Worm (Caenorhabditis elegans) whole organism, L2 larva: ENCODE results near the gene F53G2.12.

Source experiments
- C34F6.9 ChIP-seq: fragments of 150-350 bp; optimal IDR thresholded peaks from 2 replicates; lab custom pipeline; 2014; ENCODE audit warnings: missing biosample characterization, missing genetic modification characterization
- F13H6.1 ChIP-seq: sonication (generic microtip); optimal IDR thresholded peaks from 2 replicates; lab custom pipeline; 2016; ENCODE audit warnings: missing genetic modification characterization, missing compliant biosample characterization
- R02D3.7 ChIP-seq: fragments of 150-350 bp; optimal IDR thresholded peaks from 2 replicates; lab custom pipeline; 2014; ENCODE audit warnings: missing biosample characterization, missing genetic modification characterization
- Y55F3AM.14 ChIP-seq: fragments of 200-800 bp; sonication (Bioruptor generic); optimal IDR thresholded peaks from 2 replicates; lab custom pipeline; 2018; ENCODE audit warnings: mild to moderate bottlenecking, missing genetic modification characterization, missing compliant biosample characterization
- ZK546.5 ChIP-seq: sonication (generic microtip); optimal IDR thresholded peaks from 2 replicates; lab custom pipeline; 2017; ENCODE audit warnings: missing biosample characterization, missing genetic modification characterization
- alr-1 ChIP-seq: fragments of 150-350 bp; optimal IDR thresholded peaks from 2 replicates; lab custom pipeline; 2014; ENCODE audit warnings: missing biosample characterization, missing genetic modification characterization
- aly-2 ChIP-seq: fragments of 150-350 bp; optimal IDR thresholded peaks from 2 replicates; lab custom pipeline; 2014; ENCODE audit warnings: missing biosample characterization, missing genetic modification characterization
- ama-1 ChIP-seq: fragments of 150-350 bp; optimal IDR thresholded peaks from 2 replicates; lab custom pipeline; 2018; ENCODE audit warnings: inconsistent platforms
- blmp-1 ChIP-seq: sonication (generic microtip); optimal IDR thresholded peaks from 2 replicates; lab custom pipeline; 2017; ENCODE audit warnings: missing genetic modification characterization, mild to moderate bottlenecking, missing compliant biosample characterization, antibody characterized with exemption, moderate library complexity; ENCODE audit not compliant: insufficient read depth
- ceh-16 ChIP-seq: fragments of 150-350 bp; optimal IDR thresholded peaks from 2 replicates; lab custom pipeline; 2014; ENCODE audit warnings: missing biosample characterization, missing genetic modification characterization
- ceh-82 ChIP-seq: fragments of 150-350 bp; optimal IDR thresholded peaks from 2 replicates; lab custom pipeline; 2014; ENCODE audit warnings: missing biosample characterization, missing genetic modification characterization
- crh-2 ChIP-seq: sonication (generic microtip); optimal IDR thresholded peaks from 2 replicates; lab custom pipeline; 2017; ENCODE audit warnings: missing biosample characterization, missing genetic modification characterization
- dmd-4 ChIP-seq: sonication (generic microtip); optimal IDR thresholded peaks from 2 replicates; lab custom pipeline; 2017; ENCODE audit warnings: missing biosample characterization, missing genetic modification characterization
- egl-27 ChIP-seq: sonication (generic microtip); optimal IDR thresholded peaks from 3 replicates; lab custom pipeline; 2017; ENCODE audit warnings: missing biosample characterization, missing genetic modification reagents, missing genetic modification characterization
- elt-1 ChIP-seq: fragments of 150-350 bp; optimal IDR thresholded peaks from 2 replicates; lab custom pipeline; 2014; ENCODE audit warnings: missing biosample characterization, missing genetic modification characterization
- elt-3 ChIP-seq: sonication (generic microtip); optimal IDR thresholded peaks from 2 replicates; lab custom pipeline; 2017; ENCODE audit warnings: missing biosample characterization, missing genetic modification characterization
- fos-1 ChIP-seq: fragments of 150-350 bp; optimal IDR thresholded peaks from 2 replicates; lab custom pipeline; 2014; ENCODE audit warnings: missing biosample characterization, missing genetic modification characterization
- gmeb-1 ChIP-seq: fragments of 150-350 bp; optimal IDR thresholded peaks from 2 replicates; lab custom pipeline; 2014; ENCODE audit warnings: missing biosample characterization, missing genetic modification characterization
- lin-11 ChIP-seq: fragments of 150-350 bp; sonication (generic microtip); optimal IDR thresholded peaks from 2 replicates; lab custom pipeline; 2014; ENCODE audit warnings: missing biosample characterization, missing genetic modification characterization, inconsistent platforms, mixed read lengths
- lin-13 ChIP-seq: fragments of 150-350 bp; optimal IDR thresholded peaks from 2 replicates; lab custom pipeline; 2014; ENCODE audit warnings: missing biosample characterization, missing genetic modification reagents, missing genetic modification characterization
- lin-39 ChIP-seq: fragments of 150-350 bp; optimal IDR thresholded peaks from 2 replicates; lab custom pipeline; 2014; ENCODE audit warnings: missing biosample characterization, missing genetic modification reagents, missing genetic modification characterization
- lsy-2 ChIP-seq, 2 experiments: fragments of 150-350 bp in 1 of 2; sonication (generic microtip) in 1 of 2; optimal IDR thresholded peaks; 2 replicates each; lab custom pipeline; 2014 to 2017; ENCODE audit warnings: missing biosample characterization in 2 of 2, missing genetic modification characterization in 2 of 2
- mab-5 ChIP-seq: fragments of 150-350 bp; optimal IDR thresholded peaks from 2 replicates; lab custom pipeline; 2014; ENCODE audit warnings: missing biosample characterization, missing genetic modification characterization
- mbf-1 ChIP-seq: sonication (generic microtip); optimal IDR thresholded peaks from 2 replicates; lab custom pipeline; 2017; ENCODE audit warnings: missing biosample characterization, missing genetic modification characterization
- mdl-1 ChIP-seq, 2 experiments: fragments of 150-350 bp in 1 of 2; sonication (generic microtip) in 1 of 2; optimal IDR thresholded peaks; 2 replicates each; lab custom pipeline; 2017; ENCODE audit warnings: missing biosample characterization in 2 of 2, missing genetic modification characterization in 2 of 2
- nhr-10 ChIP-seq: sonication (generic microtip); optimal IDR thresholded peaks from 2 replicates; lab custom pipeline; 2017; ENCODE audit warnings: missing biosample characterization, missing genetic modification characterization
- nhr-11 ChIP-seq: fragments of 150-350 bp; optimal IDR thresholded peaks from 2 replicates; lab custom pipeline; 2014; ENCODE audit warnings: missing biosample characterization, missing genetic modification characterization
- nhr-12 ChIP-seq: fragments of 150-350 bp; optimal IDR thresholded peaks from 2 replicates; lab custom pipeline; 2014; ENCODE audit warnings: missing biosample characterization, missing genetic modification characterization
- nhr-129 ChIP-seq: fragments of 150-350 bp; optimal IDR thresholded peaks from 2 replicates; lab custom pipeline; 2014; ENCODE audit warnings: missing biosample characterization, missing genetic modification characterization
- nhr-21 ChIP-seq: fragments of 150-350 bp; optimal IDR thresholded peaks from 2 replicates; lab custom pipeline; 2014; ENCODE audit warnings: missing biosample characterization, missing genetic modification characterization
- nhr-23 ChIP-seq: fragments of 150-350 bp; optimal IDR thresholded peaks from 2 replicates; lab custom pipeline; 2014; ENCODE audit warnings: missing biosample characterization, missing genetic modification reagents, missing genetic modification characterization
- nhr-237 ChIP-seq: fragments of 150-350 bp; optimal IDR thresholded peaks from 2 replicates; lab custom pipeline; 2014; ENCODE audit warnings: missing biosample characterization, missing genetic modification characterization
- nhr-25 ChIP-seq: fragments of 150-350 bp; sonication (generic microtip); optimal IDR thresholded peaks from 3 replicates; lab custom pipeline; 2014; ENCODE audit warnings: missing biosample characterization, missing genetic modification characterization
- nhr-6 ChIP-seq: fragments of 150-350 bp; optimal IDR thresholded peaks from 2 replicates; lab custom pipeline; 2014; ENCODE audit warnings: missing biosample characterization, missing genetic modification characterization
- nhr-77 ChIP-seq: fragments of 150-350 bp; optimal IDR thresholded peaks from 2 replicates; lab custom pipeline; 2014; ENCODE audit warnings: missing biosample characterization, missing genetic modification characterization
- peb-1 ChIP-seq: fragments of 150-350 bp; optimal IDR thresholded peaks from 2 replicates; lab custom pipeline; 2014; ENCODE audit warnings: missing biosample characterization, missing genetic modification characterization
- sem-4 ChIP-seq: fragments of 150-350 bp; optimal IDR thresholded peaks from 2 replicates; lab custom pipeline; 2014; ENCODE audit warnings: missing biosample characterization, missing genetic modification reagents, missing genetic modification characterization
- skn-1 ChIP-seq: sonication (generic microtip); optimal IDR thresholded peaks from 2 replicates; lab custom pipeline; 2017; ENCODE audit warnings: missing biosample characterization, missing genetic modification characterization
- sma-3 ChIP-seq: sonication (generic microtip); optimal IDR thresholded peaks from 2 replicates; lab custom pipeline; 2016; ENCODE audit warnings: missing genetic modification reagents, missing genetic modification characterization, missing compliant biosample characterization
- sma-9 ChIP-seq, 2 experiments: fragments of 150-350 bp in 1 of 2; sonication (generic microtip) in 1 of 2; optimal IDR thresholded peaks; 2 replicates each; lab custom pipeline; 2014 to 2016; ENCODE audit warnings: missing genetic modification characterization in 2 of 2, mild to moderate bottlenecking in 1 of 2, missing biosample characterization in 1 of 2, missing compliant biosample characterization in 1 of 2, missing genetic modification reagents in 1 of 2, moderate library complexity in 1 of 2
- snpc-4 ChIP-seq: fragments of 150-350 bp; optimal IDR thresholded peaks from 2 replicates; lab custom pipeline; 2014; ENCODE audit warnings: missing biosample characterization, missing genetic modification characterization
- unc-39 ChIP-seq: fragments of 150-350 bp; optimal IDR thresholded peaks from 2 replicates; lab custom pipeline; 2014; ENCODE audit warnings: missing biosample characterization, missing genetic modification characterization
- unc-55 ChIP-seq: fragments of 150-350 bp; sonication (generic microtip); optimal IDR thresholded peaks from 3 replicates; lab custom pipeline; 2014; ENCODE audit warnings: missing biosample characterization, missing genetic modification reagents, missing genetic modification characterization
- unc-62 ChIP-seq: fragments of 150-350 bp; optimal IDR thresholded peaks from 2 replicates; lab custom pipeline; 2014; ENCODE audit warnings: missing biosample characterization, missing genetic modification reagents, missing genetic modification characterization
- zag-1 ChIP-seq: fragments of 150-350 bp; optimal IDR thresholded peaks from 2 replicates; lab custom pipeline; 2014; ENCODE audit warnings: missing biosample characterization, missing genetic modification characterization
- ztf-1 ChIP-seq: fragments of 200-800 bp; sonication (Bioruptor generic); conservative IDR thresholded peaks from 2 replicates; pipeline ENCODE4 v1.3.6; 2022; ENCODE audit warnings: missing genetic modification characterization, missing compliant biosample characterization
- ztf-11 ChIP-seq: sonication (generic microtip); optimal IDR thresholded peaks from 2 replicates; lab custom pipeline; 2017; ENCODE audit warnings: missing biosample characterization, missing genetic modification characterization
- ztf-4 ChIP-seq: fragments of 150-350 bp; optimal IDR thresholded peaks from 2 replicates; lab custom pipeline; 2014; ENCODE audit warnings: missing biosample characterization, missing genetic modification characterization

F53G2.12 gene

ce11 chrII:2442243-2442642 lies 36.6 kb downstream of the F53G2.12 start:
- TF ChIP-seq elt-1 (tag; lab: Kevin White, UChicago) (no peak), lin-11 (tag; lab: Kevin White, UChicago) (no peak), zag-1 (tag; lab: Kevin White, UChicago) (no peak), sma-3 (GFP tag; lab: Kevin White, UChicago) (peak; percentile 78), nhr-12 (tag; lab: Kevin White, UChicago) (no peak), aly-2 (tag; lab: Kevin White, UChicago) (no peak), R02D3.7 (tag; lab: Kevin White, UChicago) (no peak), skn-1 (tag; lab: Kevin White, UChicago) (no peak), unc-39 (tag; lab: Kevin White, UChicago) (no peak), ceh-82 (tag; lab: Kevin White, UChicago) (no peak), nhr-77 (tag; lab: Kevin White, UChicago) (no peak), lsy-2 (tag; optimal IDR thresholded peaks at IDR 0.05; lab: Kevin White, UChicago) (no peak), nhr-237 (tag; lab: Kevin White, UChicago) (no peak), sem-4 (tag; lab: Kevin White, UChicago) (no peak), alr-1 (tag; lab: Kevin White, UChicago) (no peak), Y55F3AM.14 (GFP tag; lab: Kevin White, UChicago) (no peak), nhr-23 (no peak), ama-1 (lab: Kevin White, UChicago) (no peak), fos-1 (peak; percentile 31), lin-13 (GFP tag; lab: Kevin White, UChicago) (peak; percentile 8), nhr-21 (no peak), mbf-1 (no peak), gmeb-1 (tag; lab: Kevin White, UChicago) (no peak), ztf-1 (GFP tag; lab: Robert Waterston, UW) (no peak), ZK546.5 (tag; lab: Kevin White, UChicago) (no peak), nhr-25 (tag; lab: Kevin White, UChicago) (peak; percentile 33), nhr-10 (tag; lab: Kevin White, UChicago) (no peak), ztf-4 (tag; lab: Kevin White, UChicago) (no peak), mab-5 (no peak), unc-55 (no peak), ceh-16 (tag; lab: Kevin White, UChicago) (peak; percentile 23), ztf-11 (no peak), lin-39 (tag; lab: Kevin White, UChicago) (no peak), dmd-4 (tag; lab: Kevin White, UChicago) (no peak), nhr-6 (tag; lab: Kevin White, UChicago) (no peak), unc-62 (no peak), snpc-4 (no peak), elt-3 (no peak), blmp-1 (no peak), C34F6.9 (peak; percentile 13), crh-2 (tag; lab: Kevin White, UChicago) (peak; percentile 36), sma-9 (GFP tag; optimal IDR thresholded peaks at IDR 0.05; lab: Kevin White, UChicago) (peak; percentile 89), sma-9 (tag; optimal IDR thresholded peaks at IDR 0.05; lab: Kevin White, UChicago) (no peak), nhr-129 (tag; lab: Kevin White, UChicago) (no peak), F13H6.1 (tag; lab: Kevin White, UChicago) (no peak), nhr-11 (tag; lab: Kevin White, UChicago) (no peak), egl-27 (tag; lab: Kevin White, UChicago) (no peak), peb-1 (no peak), mdl-1 (tag; optimal IDR thresholded peaks at IDR 0.05; lab: Kevin White, UChicago) (no peak)
